Fruit fly (Drosophila melanogaster): ENCODE data around the gene CG10591.

CG10591 gene

dm6 chr3L:5554377-5554776 lies 45.1 kb downstream of the CG10591 start (continued):
- TF ChIP-seq CG10366 (GFP tag; IDR thresholded peaks at IDR 0.05) (peak; percentile 54), Chrac-16 (GFP tag; optimal IDR thresholded peaks at IDR 0.05) (peak; percentile 46), gce (GFP tag; IDR thresholded peaks at IDR 0.05) (0 out of 3 replicates have a peak, but pooled peaks have one; percentile 28), CG9932 (GFP tag; IDR thresholded peaks at IDR 0.05) (peak; percentile 75), CG13894 (tag; optimal IDR thresholded peaks at IDR 0.05) (peak; percentile 33), Lim3 (GFP tag; IDR thresholded peaks at IDR 0.05) (no peak), yki (optimal IDR thresholded peaks at IDR 0.05) (no peak), BtbVII (GFP tag; optimal IDR thresholded peaks at IDR 0.05) (peak; percentile 3), CG31224 (GFP tag; IDR thresholded peaks at IDR 0.05) (peak; percentile 68), CG9437 (GFP tag; optimal IDR thresholded peaks at IDR 0.05) (no peak), Oaz (GFP tag; IDR thresholded peaks at IDR 0.05) (no peak), so (GFP tag; IDR thresholded peaks at IDR 0.05) (no peak), CG10543 (GFP tag; optimal IDR thresholded peaks at IDR 0.05) (no peak), CG33557 (GFP tag; optimal IDR thresholded peaks at IDR 0.05) (no peak), CG10565 (GFP tag; optimal IDR thresholded peaks at IDR 0.05) (no peak), CG7357 (GFP tag; IDR thresholded peaks at IDR 0.05) (peak; percentile 50; the same call in 2 of the 3 replicates), stc (GFP tag; IDR thresholded peaks at IDR 0.05) (no peak), CG12769 (tag; optimal IDR thresholded peaks at IDR 0.05) (no peak), Sry-δ (GFP tag; optimal IDR thresholded peaks at IDR 0.05) (no peak), gt (GFP tag; IDR thresholded peaks at IDR 0.05) (no peak), CG17361 (GFP tag; IDR thresholded peaks at IDR 0.05) (0 out of 3 replicates have a peak, but pooled peaks have one; percentile 31), CG12744 (GFP tag; optimal IDR thresholded peaks at IDR 0.05) (no peak), pho (GFP tag; optimal IDR thresholded peaks at IDR 0.05) (no peak), Dek (tag; optimal IDR thresholded peaks at IDR 0.05) (peak; percentile 38), CG11696 (GFP tag; IDR thresholded peaks at IDR 0.05) (no peak), mld (GFP tag; IDR thresholded peaks at IDR 0.05; ENCODE audit: partially characterized antibody) (no peak), p53 (GFP tag; optimal IDR thresholded peaks at IDR 0.05) (no peak), CG15696 (tag; optimal IDR thresholded peaks at IDR 0.05) (no peak), CG1233 (GFP tag; optimal IDR thresholded peaks at IDR 0.05) (no peak), Drgx (GFP tag; IDR thresholded peaks at IDR 0.05) (no peak; the same call in 1 of the 2 replicates), jing (GFP tag; optimal IDR thresholded peaks at IDR 0.05) (no peak), run (tag; optimal IDR thresholded peaks at IDR 0.05) (no peak), Gsc (GFP tag; IDR thresholded peaks at IDR 0.05) (no peak), CG11247 (GFP tag; IDR thresholded peaks at IDR 0.05) (peak; percentile 54), pzg (GFP tag; optimal IDR thresholded peaks at IDR 0.05) (no peak), CG14710 (tag; optimal IDR thresholded peaks at IDR 0.05) (no peak), sima (GFP tag; optimal IDR thresholded peaks at IDR 0.05) (no peak), CG8765 (GFP tag; IDR thresholded peaks at IDR 0.05) (no peak), dmrt11E (tag; optimal IDR thresholded peaks at IDR 0.05) (no peak), hb (GFP tag; IDR thresholded peaks at IDR 0.05; ENCODE audit: partially characterized antibody) (no peak), Lhr (GFP tag; optimal IDR thresholded peaks at IDR 0.05) (no peak), Usf (GFP tag; optimal IDR thresholded peaks at IDR 0.05) (no peak), CG31365 (tag; optimal IDR thresholded peaks at IDR 0.05) (no peak), Camta (GFP tag; optimal IDR thresholded peaks at IDR 0.05) (no peak), CG1603 (tag; optimal IDR thresholded peaks at IDR 0.05) (no peak), amos (GFP tag; IDR thresholded peaks at IDR 0.05; ENCODE audit: partially characterized antibody) (no peak), CG15514 (GFP tag; optimal IDR thresholded peaks at IDR 0.05) (peak; percentile 6), CG13287 (GFP tag; IDR thresholded peaks at IDR 0.05; ENCODE audit: partially characterized antibody) (no peak), lov (optimal IDR thresholded peaks at IDR 0.05) (no peak), lov (GFP tag; IDR thresholded peaks at IDR 0.05) (no peak), ap (GFP tag; IDR thresholded peaks at IDR 0.05) (no peak), CG13296 (GFP tag; optimal IDR thresholded peaks at IDR 0.05) (peak; percentile 61)
